Worm (Caenorhabditis elegans): ENCODE results near the gene pgm-3.
"Not testable (repeated sequence)": the region's sequence is repeated elsewhere in the genome, so short reads cannot be mapped to it uniquely, and the experiment has no call there.

Gene pgm-3

ce11 chrIV:8708046-8708445 lies 17.5 kb upstream of the pgm-3 start:
- TF ChIP-seq nhr-237 (tag; optimal IDR thresholded peaks at IDR 0.05) (no peak), elt-3 (tag; optimal IDR thresholded peaks at IDR 0.05) (no peak), mab-5 (tag; optimal IDR thresholded peaks at IDR 0.05) (no peak), lin-13 (tag; optimal IDR thresholded peaks at IDR 0.05) (no peak), elt-1 (tag; optimal IDR thresholded peaks at IDR 0.05; ENCODE audit: borderline replicate concordance, insufficient read depth) (no peak), lsy-2 (tag; optimal IDR thresholded peaks at IDR 0.05) (no peak), ceh-43 (GFP tag; optimal IDR thresholded peaks at IDR 0.05) (no peak), tbx-8 (GFP tag; optimal IDR thresholded peaks at IDR 0.05) (no peak), ces-1 (GFP tag; optimal IDR thresholded peaks at IDR 0.05) (no peak), unc-62 (GFP tag; optimal IDR thresholded peaks at IDR 0.05) (no peak), nhr-76 (tag; optimal IDR thresholded peaks at IDR 0.05) (no peak), nhr-12 (tag; optimal IDR thresholded peaks at IDR 0.05) (no peak), hlh-1 (tag; optimal IDR thresholded peaks at IDR 0.05) (no peak), snpc-4 (tag; optimal IDR thresholded peaks at IDR 0.05) (no peak), blmp-1 (tag; optimal IDR thresholded peaks at IDR 0.05) (no peak), unc-39 (tag; optimal IDR thresholded peaks at IDR 0.05) (no peak), ceh-83 (GFP tag; optimal IDR thresholded peaks at IDR 0.05) (no peak), drap-1 (GFP tag; optimal IDR thresholded peaks at IDR 0.05) (no peak)

- TF ChIP-seq mep-1 (tag; optimal IDR thresholded peaks at IDR 0.05); unc-62 (GFP tag; optimal IDR thresholded peaks at IDR 0.05); nhr-28 (tag; optimal IDR thresholded peaks at IDR 0.05): not testable (repeated sequence)
These were observed 10.5 kb upstream of the pgm-3 start, which contains the start of the genes parg-2 and ipla-5 for ce11 chrIV:8715032-8715431. parg-2 (minus strand) TSS chrIV:8715132. ipla-5 (plus strand) TSS chrIV:8715247.

ce11 chrIV:8718153-8718552 lies 7.4 kb upstream of the pgm-3 start, which contains the start of gene H23L24.1:
H23L24.1 (plus strand) TSS chrIV:8718453.
- TF ChIP-seq drap-1 (GFP tag; optimal IDR thresholded peaks at IDR 0.05) (no peak), nhr-2 (tag; optimal IDR thresholded peaks at IDR 0.05) (no peak), ces-1 (GFP tag; optimal IDR thresholded peaks at IDR 0.05) (no peak)

- peak; percentile 87 for TF ChIP-seq cnd-1 (tag; optimal IDR thresholded peaks at IDR 0.05)
- TF ChIP-seq ceh-83 (GFP tag; optimal IDR thresholded peaks at IDR 0.05), result no peak
- peak; percentile 51 for TF ChIP-seq zip-8 (tag; optimal IDR thresholded peaks at IDR 0.05)
- TF ChIP-seq nhr-2 (tag; optimal IDR thresholded peaks at IDR 0.05), result peak; percentile 79
- TF ChIP-seq unc-39 (tag; optimal IDR thresholded peaks at IDR 0.05), result no peak
- TF ChIP-seq ces-1 (GFP tag; optimal IDR thresholded peaks at IDR 0.05), result peak; percentile 35
- no peak for TF ChIP-seq bed-3 (GFP tag; optimal IDR thresholded peaks at IDR 0.05)
- no peak for TF ChIP-seq nhr-76 (tag; optimal IDR thresholded peaks at IDR 0.05)
- no peak for TF ChIP-seq mab-5 (tag; optimal IDR thresholded peaks at IDR 0.05)
- TF ChIP-seq sptf-1 (tag; optimal IDR thresholded peaks at IDR 0.05), result no peak
- no peak for TF ChIP-seq flh-1 (GFP tag; optimal IDR thresholded peaks at IDR 0.05)
These were observed 2.7 kb upstream of the pgm-3 start for ce11 chrIV:8722801-8723200.

ce11 chrIV:8723720-8724119 lies 1.8 kb upstream of the pgm-3 start, which contains the start of gene F21D5.9:
F21D5.9 (plus strand) TSS chrIV:8724020.
- TF ChIP-seq ces-1 (GFP tag; optimal IDR thresholded peaks at IDR 0.05) (no peak), unc-120 (tag; optimal IDR thresholded peaks at IDR 0.05; ENCODE audit: poor library complexity, severe bottlenecking) (no peak), zip-8 (tag; optimal IDR thresholded peaks at IDR 0.05) (no peak), lin-32 (GFP tag; optimal IDR thresholded peaks at IDR 0.05) (no peak), nhr-2 (tag; optimal IDR thresholded peaks at IDR 0.05) (no peak), nhr-12 (tag; optimal IDR thresholded peaks at IDR 0.05) (no peak), elt-1 (tag; optimal IDR thresholded peaks at IDR 0.05; ENCODE audit: borderline replicate concordance, insufficient read depth) (no peak), mep-1 (tag; optimal IDR thresholded peaks at IDR 0.05) (no peak), lin-13 (tag; optimal IDR thresholded peaks at IDR 0.05) (no peak), flh-1 (GFP tag; optimal IDR thresholded peaks at IDR 0.05) (no peak), ham-2 (GFP tag; optimal IDR thresholded peaks at IDR 0.05) (no peak), ceh-43 (GFP tag; optimal IDR thresholded peaks at IDR 0.05) (no peak), ceh-83 (GFP tag; optimal IDR thresholded peaks at IDR 0.05) (no peak), sem-2 (GFP tag; optimal IDR thresholded peaks at IDR 0.05) (no peak), nhr-28 (tag; optimal IDR thresholded peaks at IDR 0.05) (no peak), cnd-1 (tag; optimal IDR thresholded peaks at IDR 0.05) (no peak)
